Fruit fly (Drosophila melanogaster) whole organism, embryonic: ENCODE measurements around the gene CG11951.

Experiments
- ATbp ChIP-seq: fragments of 200-800 bp; sonication (Bioruptor generic); optimal IDR thresholded peaks from 2 replicates; lab custom pipeline; 2017; ENCODE audit warnings: missing biosample characterization, mild to moderate bottlenecking, missing genetic modification characterization, missing genetic modification reagents
- Abd-B ChIP-seq: fragments of 200-800 bp; sonication (Bioruptor generic); optimal IDR thresholded peaks from 2 replicates; lab custom pipeline; 2018; ENCODE audit warnings: missing biosample characterization, mild to moderate bottlenecking, missing genetic modification characterization, moderate library complexity
- Antp ChIP-seq: fragments of 200-800 bp; sonication (Bioruptor generic); optimal IDR thresholded peaks from 3 replicates; lab custom pipeline; 2016; ENCODE audit warnings: missing biosample characterization, missing genetic modification characterization
- CG11504 ChIP-seq: fragments of 200-800 bp; sonication (Bioruptor generic); optimal IDR thresholded peaks from 3 replicates; lab custom pipeline; 2019; ENCODE audit warnings: missing biosample characterization, mild to moderate bottlenecking, missing genetic modification characterization, moderate library complexity
- CG11695 ChIP-seq: fragments of 200-800 bp; sonication (Bioruptor generic); IDR thresholded peaks from 3 replicates; pipeline ENCODE4 v1.3.6; 2022; ENCODE audit warnings: missing biosample characterization, missing genetic modification characterization
- CG11723 ChIP-seq: fragments of 200-800 bp; sonication (Bioruptor generic); optimal IDR thresholded peaks from 2 replicates; lab custom pipeline; 2017; ENCODE audit warnings: missing biosample characterization, mild to moderate bottlenecking, missing genetic modification characterization
- CG12299 ChIP-seq: fragments of 200-800 bp; sonication (Bioruptor generic); optimal IDR thresholded peaks from 2 replicates; lab custom pipeline; 2018; ENCODE audit warnings: missing biosample characterization, mild to moderate bottlenecking, missing genetic modification characterization
- CG13624 ChIP-seq: fragments of 200-800 bp; sonication (Bioruptor generic); optimal IDR thresholded peaks from 2 replicates; lab custom pipeline; 2016; ENCODE audit warnings: missing biosample characterization, missing genetic modification characterization
- CG15696 ChIP-seq: fragments of 200-800 bp; sonication (Bioruptor generic); optimal IDR thresholded peaks from 2 replicates; lab custom pipeline; 2019; ENCODE audit warnings: missing biosample characterization, mild to moderate bottlenecking, missing genetic modification characterization, moderate library complexity
- CG1603 ChIP-seq: fragments of 200-800 bp; sonication (Bioruptor generic); optimal IDR thresholded peaks from 2 replicates; lab custom pipeline; 2019; ENCODE audit warnings: missing biosample characterization, mild to moderate bottlenecking, missing genetic modification characterization, moderate library complexity
- CG2678 ChIP-seq: fragments of 200-800 bp; sonication (Bioruptor generic); optimal IDR thresholded peaks from 3 replicates; lab custom pipeline; 2019; ENCODE audit warnings: missing biosample characterization, mild to moderate bottlenecking, missing genetic modification characterization, moderate library complexity
- CG2712 ChIP-seq: fragments of 200-800 bp; optimal IDR thresholded peaks from 3 replicates; lab custom pipeline; 2019; ENCODE audit warnings: missing biosample characterization, mild to moderate bottlenecking, missing genetic modification characterization, moderate library complexity
- CG30020 ChIP-seq: fragments of 200-800 bp; optimal IDR thresholded peaks from 2 replicates; lab custom pipeline; 2019; ENCODE audit warnings: missing biosample characterization, mild to moderate bottlenecking, missing genetic modification characterization, moderate library complexity
- CG3281 ChIP-seq: fragments of 200-800 bp; sonication (Bioruptor generic); optimal IDR thresholded peaks from 3 replicates; lab custom pipeline; 2017; ENCODE audit warnings: missing biosample characterization, mild to moderate bottlenecking, missing genetic modification characterization
- CG34376 ChIP-seq: fragments of 200-800 bp; sonication (Bioruptor generic); optimal IDR thresholded peaks from 2 replicates; lab custom pipeline; 2018; ENCODE audit warnings: missing biosample characterization, mild to moderate bottlenecking, missing genetic modification characterization
- CG34422 ChIP-seq: fragments of 200-800 bp; sonication (Bioruptor generic); IDR thresholded peaks from 3 replicates; pipeline ENCODE4 v1.3.6; 2022; ENCODE audit warnings: missing biosample characterization, missing genetic modification characterization
- CG42726 ChIP-seq: fragments of 200-800 bp; sonication (Bioruptor generic); IDR thresholded peaks from 2 replicates; pipeline ENCODE4 v1.3.6; 2022; ENCODE audit warnings: missing biosample characterization, missing genetic modification characterization; ENCODE audit not compliant: partially characterized antibody
- CG4854 ChIP-seq: fragments of 200-800 bp; sonication (Bioruptor generic); optimal IDR thresholded peaks from 2 replicates; lab custom pipeline; 2016; ENCODE audit warnings: missing biosample characterization, missing genetic modification characterization, inconsistent platforms
- CG6654 ChIP-seq: fragments of 200-800 bp; sonication (Bioruptor generic); optimal IDR thresholded peaks from 2 replicates; lab custom pipeline; 2017; ENCODE audit warnings: missing biosample characterization, mild to moderate bottlenecking, missing genetic modification characterization
- CG6689 ChIP-seq: fragments of 200-800 bp; sonication (Bioruptor generic); IDR thresholded peaks from 2 replicates; pipeline ENCODE4 v1.3.6; 2022; ENCODE audit warnings: missing biosample characterization, missing genetic modification characterization
- CG6813 ChIP-seq: fragments of 200-800 bp; sonication (Bioruptor generic); optimal IDR thresholded peaks from 2 replicates; lab custom pipeline; 2017; ENCODE audit warnings: missing biosample characterization, missing genetic modification characterization, mild to moderate bottlenecking, moderate library complexity, missing genetic modification reagents
- CG8944 ChIP-seq: fragments of 200-800 bp; sonication (Bioruptor generic); optimal IDR thresholded peaks from 3 replicates; lab custom pipeline; 2016; ENCODE audit warnings: missing biosample characterization, missing genetic modification characterization
- Chrac-16 ChIP-seq: fragments of 200-800 bp; sonication (Bioruptor generic); optimal IDR thresholded peaks from 3 replicates; lab custom pipeline; 2016; ENCODE audit warnings: missing biosample characterization, missing genetic modification characterization
- H2.0 ChIP-seq: fragments of 200-800 bp; sonication (Bioruptor generic); IDR thresholded peaks from 2 replicates; pipeline ENCODE4 v1.3.6; 2022; ENCODE audit warnings: missing biosample characterization, missing genetic modification characterization
- Hr51 ChIP-seq, 2 experiments: fragments of 200-800 bp; sonication (Bioruptor generic); optimal IDR thresholded peaks; 2 replicates in 1 of 2; 3 replicates in 1 of 2; lab custom pipeline; 2016 to 2018; ENCODE audit warnings: missing biosample characterization in 2 of 2, missing genetic modification characterization in 2 of 2, mild to moderate bottlenecking in 1 of 2, moderate library complexity in 1 of 2
- Lhr ChIP-seq: fragments of 200-800 bp; sonication (Bioruptor generic); optimal IDR thresholded peaks from 3 replicates; lab custom pipeline; 2017; ENCODE audit warnings: mild to moderate bottlenecking, missing biosample characterization, missing genetic modification reagents, missing genetic modification characterization
- NfI ChIP-seq: fragments of 200-800 bp; sonication (Bioruptor generic); optimal IDR thresholded peaks from 3 replicates; lab custom pipeline; 2018; ENCODE audit warnings: missing biosample characterization, mild to moderate bottlenecking, missing genetic modification characterization, moderate library complexity
- Six4 ChIP-seq: fragments of 200-800 bp; sonication (Bioruptor generic); optimal IDR thresholded peaks from 2 replicates; lab custom pipeline; 2016; ENCODE audit warnings: missing biosample characterization, missing genetic modification characterization
- Sox102F ChIP-seq: fragments of 200-800 bp; sonication (Bioruptor generic); optimal IDR thresholded peaks from 2 replicates; lab custom pipeline; 2018; ENCODE audit warnings: missing biosample characterization, mild to moderate bottlenecking, missing genetic modification characterization, moderate library complexity
- Stat92E ChIP-seq, 3 experiments: fragments of >200 bp in 2 of 3; fragments of 200-800 bp in 1 of 3; sonication (Bioruptor generic) in 1 of 3; optimal IDR thresholded peaks; 2 replicates each; lab custom pipeline; 2017 to 2019; ENCODE audit warnings: missing biosample characterization in 3 of 3, missing genetic modification characterization in 3 of 3, mild to moderate bottlenecking in 1 of 3, moderate library complexity in 1 of 3
- Xrp1 ChIP-seq: fragments of 200-800 bp; sonication (Bioruptor generic); IDR thresholded peaks from 2 replicates; pipeline ENCODE4 v1.3.6; 2022; ENCODE audit warnings: missing biosample characterization, missing genetic modification characterization
- ara ChIP-seq: fragments of 200-800 bp; sonication (Bioruptor generic); IDR thresholded peaks from 2 replicates; pipeline ENCODE4 v1.3.6; 2022; ENCODE audit warnings: missing biosample characterization, missing genetic modification characterization
- ci ChIP-seq: fragments of 200-800 bp; sonication (Bioruptor generic); IDR thresholded peaks from 3 replicates; pipeline ENCODE4 v1.3.6; 2022; ENCODE audit warnings: missing biosample characterization, missing genetic modification characterization
- da ChIP-seq: fragments of 200-800 bp; sonication (Bioruptor generic); optimal IDR thresholded peaks from 2 replicates; lab custom pipeline; 2016; ENCODE audit warnings: missing biosample characterization, missing genetic modification characterization
- dan ChIP-seq: fragments of 200-800 bp; sonication (Bioruptor generic); IDR thresholded peaks from 2 replicates; pipeline ENCODE4 v1.3.6; 2022; ENCODE audit warnings: missing biosample characterization, missing genetic modification characterization
- dmrt11E ChIP-seq: fragments of 200-800 bp; sonication (Bioruptor generic); optimal IDR thresholded peaks from 3 replicates; lab custom pipeline; 2018; ENCODE audit warnings: missing biosample characterization, mild to moderate bottlenecking, missing genetic modification characterization, moderate library complexity
- eve ChIP-seq, 2 experiments: fragments of >200 bp; optimal IDR thresholded peaks; 2 replicates each; lab custom pipeline; 2017; ENCODE audit warnings: missing biosample characterization in 2 of 2, missing genetic modification characterization in 2 of 2
- fd64A ChIP-seq: fragments of 200-800 bp; sonication (Bioruptor generic); optimal IDR thresholded peaks from 3 replicates; lab custom pipeline; 2018; ENCODE audit warnings: missing biosample characterization, mild to moderate bottlenecking, missing genetic modification characterization
- fd96Cb ChIP-seq: fragments of 200-800 bp; sonication (Bioruptor generic); optimal IDR thresholded peaks from 2 replicates; lab custom pipeline; 2018; ENCODE audit warnings: missing biosample characterization, mild to moderate bottlenecking, missing genetic modification characterization, moderate library complexity
- fru ChIP-seq: fragments of >200 bp; optimal IDR thresholded peaks from 2 replicates; lab custom pipeline; 2017
- gfzf ChIP-seq: fragments of 200-800 bp; sonication (Bioruptor generic); optimal IDR thresholded peaks from 2 replicates; lab custom pipeline; 2016; ENCODE audit warnings: missing biosample characterization, mild to moderate bottlenecking, missing genetic modification characterization, moderate library complexity
- ind ChIP-seq: fragments of 200-800 bp; sonication (Bioruptor generic); optimal IDR thresholded peaks from 3 replicates; lab custom pipeline; 2016; ENCODE audit warnings: missing biosample characterization, missing genetic modification characterization
- knrl ChIP-seq: fragments of 200-800 bp; sonication (Bioruptor generic); IDR thresholded peaks from 3 replicates; pipeline ENCODE4 v1.3.6; 2022; ENCODE audit warnings: missing biosample characterization, missing genetic modification characterization; ENCODE audit not compliant: partially characterized antibody
- lola ChIP-seq, 3 experiments: fragments of >200 bp in 2 of 3; fragments of 200-800 bp in 1 of 3; sonication (Bioruptor generic) in 1 of 3; optimal IDR thresholded peaks; 2 replicates each; lab custom pipeline; 2017 to 2019; ENCODE audit warnings: missing biosample characterization in 3 of 3, missing genetic modification characterization in 3 of 3, mild to moderate bottlenecking in 1 of 3, moderate library complexity in 1 of 3
- nerfin-1 ChIP-seq: fragments of 200-800 bp; sonication (Bioruptor generic); optimal IDR thresholded peaks from 3 replicates; lab custom pipeline; 2019; ENCODE audit warnings: missing biosample characterization, mild to moderate bottlenecking, missing genetic modification characterization, moderate library complexity
- slp2 ChIP-seq: fragments of 200-800 bp; sonication (Bioruptor generic); optimal IDR thresholded peaks from 2 replicates; lab custom pipeline; 2016; ENCODE audit warnings: missing biosample characterization, missing genetic modification characterization
- ssp ChIP-seq: fragments of 200-800 bp; sonication (Bioruptor generic); IDR thresholded peaks from 2 replicates; pipeline ENCODE4 v1.3.6; 2022; ENCODE audit warnings: missing biosample characterization, missing genetic modification characterization
- stc ChIP-seq: fragments of 200-800 bp; sonication (Bioruptor generic); IDR thresholded peaks from 2 replicates; pipeline ENCODE4 v1.3.6; 2022; ENCODE audit warnings: missing biosample characterization, missing genetic modification characterization
- tin ChIP-seq: fragments of 200-800 bp; sonication (Bioruptor generic); optimal IDR thresholded peaks from 3 replicates; lab custom pipeline; 2016; ENCODE audit warnings: missing biosample characterization, missing genetic modification characterization
- unpg ChIP-seq: fragments of 200-800 bp; sonication (Bioruptor generic); optimal IDR thresholded peaks from 3 replicates; lab custom pipeline; 2018; ENCODE audit warnings: missing biosample characterization, mild to moderate bottlenecking, missing genetic modification characterization, moderate library complexity

CG11951 gene

DNA sequence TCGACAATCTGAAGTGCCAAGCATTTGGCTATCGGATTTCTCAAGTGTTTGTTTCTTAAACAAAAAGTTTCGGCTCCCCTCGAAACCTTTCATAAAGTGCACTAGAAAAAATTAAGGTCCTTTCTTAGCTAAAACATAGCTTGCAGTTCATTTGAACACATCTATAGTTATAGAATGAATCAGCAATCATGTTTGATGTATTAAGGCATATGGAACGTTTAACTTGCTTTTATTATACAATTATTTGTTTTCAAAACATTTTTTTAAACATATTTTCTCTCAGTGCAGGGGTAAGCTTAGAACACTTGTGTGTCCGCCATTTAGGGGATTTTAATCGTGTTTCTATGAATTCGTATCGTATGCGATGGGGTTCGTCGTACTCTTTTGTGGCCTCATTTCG lies 36.1 kb upstream of the CG11951 start (continued):
- TF ChIP-seq CG2678 (tag; lab: Kevin White, UChicago): peak; percentile 78
- TF ChIP-seq CG6813 (GFP tag; lab: Kevin White, UChicago): peak; percentile 38
- TF ChIP-seq ssp (GFP tag; lab: Robert Waterston, UW): peak; percentile 36; the same call in 1 of the 2 replicates
- peak; percentile 32 for TF ChIP-seq CG15696 (tag; lab: Kevin White, UChicago)
- TF ChIP-seq CG13624 (GFP tag; lab: Kevin White, UChicago): peak; percentile 33
- peak; percentile 41 for TF ChIP-seq CG11723 (GFP tag; lab: Kevin White, UChicago)
- no peak for TF ChIP-seq dan (GFP tag; lab: Robert Waterston, UW)
- TF ChIP-seq CG1603 (tag; lab: Kevin White, UChicago): peak; percentile 56
- peak; percentile 36; the same call in 1 of the 2 replicates for TF ChIP-seq H2.0 (GFP tag; lab: Robert Waterston, UW)
- peak in 1 of 3 experiments; percentile 89 for TF ChIP-seq Stat92E (GFP tag; optimal IDR thresholded peaks at IDR 0.05; lab: Kevin White, UChicago)
- TF ChIP-seq stc: peak; percentile 54; the same call in 1 of the 2 replicates
- TF ChIP-seq fd64A: peak; percentile 17
- peak; percentile 69 for TF ChIP-seq unpg (GFP tag; lab: Kevin White, UChicago)
- TF ChIP-seq slp2 (GFP tag; lab: Kevin White, UChicago): peak; percentile 50
- TF ChIP-seq nerfin-1: peak; percentile 64
- TF ChIP-seq ind (GFP tag; lab: Kevin White, UChicago): peak; percentile 43
- TF ChIP-seq ATbp (GFP tag; lab: Kevin White, UChicago): peak; percentile 63
- TF ChIP-seq knrl (GFP tag; lab: Robert Waterston, UW): no peak
- peak; percentile 42 for TF ChIP-seq Lhr
- peak; percentile 42; the same call in 1 of the 3 replicates for TF ChIP-seq CG34422 (GFP tag; lab: Robert Waterston, UW)
- no peak for TF ChIP-seq gfzf (GFP tag; lab: Kevin White, UChicago)
- peak; percentile 33 for TF ChIP-seq CG30020 (tag; lab: Kevin White, UChicago)
- peak in 1 of 2 experiments; percentile 77 for TF ChIP-seq eve (GFP tag; optimal IDR thresholded peaks at IDR 0.05; lab: Kevin White, UChicago)
- peak; percentile 75 for TF ChIP-seq CG11504 (tag; lab: Kevin White, UChicago)
- peak; percentile 63 for TF ChIP-seq tin (GFP tag; lab: Kevin White, UChicago)
- TF ChIP-seq Sox102F (GFP tag; lab: Kevin White, UChicago): peak; percentile 76
- 0 out of 3 replicates have a peak, but pooled peaks have one; percentile 33 for TF ChIP-seq CG11695
- peak; percentile 23 for TF ChIP-seq CG8944
- no peak for TF ChIP-seq CG34376
- TF ChIP-seq CG3281 (GFP tag; lab: Kevin White, UChicago): peak; percentile 12
- peak; percentile 14 for TF ChIP-seq da
- peak; percentile 64 for TF ChIP-seq CG6689 (GFP tag; lab: Robert Waterston, UW)
- peak; percentile 24 for TF ChIP-seq Antp (GFP tag; lab: Kevin White, UChicago)
- TF ChIP-seq, all 482 proteins: peak for 250

DNA sequence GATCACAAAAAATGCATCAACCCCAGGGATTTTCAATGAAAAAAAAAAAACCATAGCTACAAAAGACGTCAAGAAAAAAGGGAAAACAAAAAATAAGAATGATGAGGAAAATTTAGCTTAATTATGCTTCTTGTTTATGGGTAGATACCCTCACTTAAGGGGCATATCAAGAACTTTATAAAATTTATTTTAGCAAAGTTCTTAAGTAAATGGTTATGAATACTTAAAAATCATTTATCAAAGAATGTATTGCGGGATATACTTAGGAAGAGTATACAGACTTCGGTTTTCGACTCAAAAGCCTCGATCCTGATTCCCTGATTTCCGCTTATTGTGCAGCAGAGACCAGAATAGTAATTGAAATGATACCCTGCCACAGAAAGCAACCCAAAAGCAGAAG lies 34.5 kb upstream of the CG11951 start:
- TF ChIP-seq Chrac-16 (GFP tag; lab: Kevin White, UChicago) (no peak), Six4 (GFP tag; lab: Kevin White, UChicago) (no peak), ci (GFP tag; lab: Robert Waterston, UW) (no peak), fru (no peak), ara (GFP tag; lab: Robert Waterston, UW) (peak; percentile 14; the same call in 1 of the 2 replicates), Xrp1 (GFP tag; lab: Robert Waterston, UW) (0 out of 2 replicates have a peak, but pooled peaks have one; percentile 21), dmrt11E (tag; lab: Kevin White, UChicago) (peak; percentile 57), CG4854 (GFP tag; lab: Kevin White, UChicago) (no peak), CG2712 (tag; lab: Kevin White, UChicago) (peak; percentile 30), CG12299 (tag; lab: Kevin White, UChicago) (no peak), CG6654 (GFP tag; lab: Kevin White, UChicago) (no peak), fd96Cb (tag; lab: Kevin White, UChicago) (no peak), lola (GFP tag; optimal IDR thresholded peaks at IDR 0.05; lab: Kevin White, UChicago) (peak in 1 of 3 experiments; percentile 10), Abd-B (GFP tag; lab: Kevin White, UChicago) (no peak), Hr51 (GFP tag; optimal IDR thresholded peaks at IDR 0.05; lab: Kevin White, UChicago) (no peak), CG42726 (no peak), NfI (GFP tag; lab: Kevin White, UChicago) (no peak)
